Worm (Caenorhabditis elegans) whole organism, young adult: ENCODE measurements around the gene Y52E8A.1.
A peak's percentile ranks its signal among the peaks of the same experiment; 100 is the strongest.

ENCODE experiments used
- B0019.2 ChIP-seq: fragments of 200-800 bp; sonication (Bioruptor generic); conservative IDR thresholded peaks from 2 replicates; pipeline ENCODE4 v1.3.6; 2022; ENCODE audit warnings: missing genetic modification reagents, missing genetic modification characterization, missing compliant biosample characterization
- B0261.1 ChIP-seq: sonication (generic microtip); optimal IDR thresholded peaks from 2 replicates; lab custom pipeline; 2016; ENCODE audit warnings: mild to moderate bottlenecking, missing genetic modification characterization, moderate library complexity, missing compliant biosample characterization
- B0336.3 ChIP-seq: fragments of 200-800 bp; sonication (Bioruptor generic); IDR thresholded peaks from 2 replicates; pipeline ENCODE4 v1.3.6; 2022; ENCODE audit warnings: missing genetic modification characterization, missing compliant biosample characterization
- C17E4.6 ChIP-seq: fragments of 200-800 bp; sonication (Bioruptor generic); IDR thresholded peaks from 2 replicates; pipeline ENCODE4 v1.3.6; 2022; ENCODE audit warnings: missing genetic modification reagents, missing genetic modification characterization, missing compliant biosample characterization
- D2030.7 ChIP-seq: fragments of 200-800 bp; sonication (Bioruptor generic); IDR thresholded peaks from 2 replicates; pipeline ENCODE4 v1.3.6; 2022; ENCODE audit warnings: missing genetic modification reagents, missing genetic modification characterization, missing compliant biosample characterization
- F22D6.2 ChIP-seq: sonication (generic microtip); optimal IDR thresholded peaks from 2 replicates; lab custom pipeline; 2016; ENCODE audit warnings: mild to moderate bottlenecking, missing genetic modification characterization, missing compliant biosample characterization
- F55B11.4 ChIP-seq: sonication (generic microtip); optimal IDR thresholded peaks from 2 replicates; lab custom pipeline; 2016; ENCODE audit warnings: missing compliant biosample characterization, missing genetic modification characterization, borderline replicate concordance; ENCODE audit not compliant: insufficient read depth
- F57A8.1 ChIP-seq: fragments of 200-800 bp; sonication (Bioruptor generic); optimal IDR thresholded peaks from 2 replicates; lab custom pipeline; 2018; ENCODE audit warnings: mild to moderate bottlenecking, missing genetic modification characterization, moderate library complexity, missing compliant biosample characterization
- T07F8.4 ChIP-seq: sonication (generic microtip); optimal IDR thresholded peaks from 2 replicates; lab custom pipeline; 2016; ENCODE audit warnings: mild to moderate bottlenecking, missing genetic modification characterization, moderate library complexity, missing compliant biosample characterization
- Y53F4B.3 ChIP-seq: fragments of 200-800 bp; sonication (Bioruptor generic); IDR thresholded peaks from 2 replicates; pipeline ENCODE4 v1.3.6; 2022; ENCODE audit warnings: missing genetic modification reagents, missing genetic modification characterization, missing compliant biosample characterization
- Y95B8A.8 ChIP-seq: fragments of 200-800 bp; sonication (Bioruptor generic); IDR thresholded peaks from 2 replicates; pipeline ENCODE4 v1.3.6; 2022; ENCODE audit warnings: missing genetic modification reagents, missing genetic modification characterization, missing compliant biosample characterization
- aptf-2 ChIP-seq: fragments of 200-800 bp; sonication (Bioruptor generic); conservative IDR thresholded peaks from 2 replicates; pipeline ENCODE4 v1.3.6; 2022; ENCODE audit warnings: missing genetic modification reagents, missing genetic modification characterization, missing compliant biosample characterization
- aptf-3 ChIP-seq: fragments of 200-800 bp; sonication (Bioruptor generic); IDR thresholded peaks from 2 replicates; pipeline ENCODE4 v1.3.6; 2022; ENCODE audit warnings: missing genetic modification characterization, missing compliant biosample characterization
- athp-1 ChIP-seq: sonication (generic microtip); optimal IDR thresholded peaks from 2 replicates; lab custom pipeline; 2017; ENCODE audit warnings: mild to moderate bottlenecking, missing genetic modification characterization, missing compliant biosample characterization
- attf-5 ChIP-seq: fragments of 200-800 bp; sonication (Bioruptor generic); optimal IDR thresholded peaks from 2 replicates; lab custom pipeline; 2018; ENCODE audit warnings: mild to moderate bottlenecking, missing genetic modification characterization, missing compliant biosample characterization
- attf-6 ChIP-seq: fragments of 200-800 bp; sonication (Bioruptor generic); IDR thresholded peaks from 2 replicates; pipeline ENCODE4 v1.3.6; 2022; ENCODE audit warnings: missing genetic modification reagents, missing genetic modification characterization, missing compliant biosample characterization
- bed-1 ChIP-seq: fragments of 200-800 bp; sonication (Bioruptor generic); IDR thresholded peaks from 2 replicates; pipeline ENCODE4 v1.3.6; 2022; ENCODE audit warnings: missing genetic modification reagents, missing genetic modification characterization, missing compliant biosample characterization
- cebp-1 ChIP-seq, 2 experiments: fragments of 200-800 bp in 1 of 2; sonication (Bioruptor generic) in 1 of 2; sonication (generic microtip) in 1 of 2; IDR thresholded peaks in 1 of 2; optimal IDR thresholded peaks in 1 of 2; 2 replicates each; pipeline versions ENCODE4 v1.3.6 to Lab custom; 2017 to 2022; ENCODE audit warnings: missing compliant biosample characterization in 2 of 2, missing genetic modification characterization in 2 of 2, mild to moderate bottlenecking in 1 of 2, missing genetic modification reagents in 1 of 2, moderate library complexity in 1 of 2
- die-1 ChIP-seq: sonication (generic microtip); optimal IDR thresholded peaks from 2 replicates; lab custom pipeline; 2016; ENCODE audit warnings: missing genotype, mild to moderate bottlenecking, missing genetic modification characterization, missing compliant biosample characterization
- dpff-1 ChIP-seq: sonication (generic microtip); optimal IDR thresholded peaks from 2 replicates; lab custom pipeline; 2017; ENCODE audit warnings: mild to moderate bottlenecking, missing genetic modification characterization, missing compliant biosample characterization
- dpl-1 ChIP-seq: fragments of 150-350 bp; optimal IDR thresholded peaks from 2 replicates; lab custom pipeline; 2014; ENCODE audit warnings: missing biosample characterization, missing genetic modification reagents, missing genetic modification characterization
- egl-44 ChIP-seq: fragments of 200-800 bp; sonication (Bioruptor generic); IDR thresholded peaks from 2 replicates; pipeline ENCODE4 v1.3.6; 2022; ENCODE audit warnings: missing genetic modification reagents, missing genetic modification characterization, missing compliant biosample characterization
- fkh-3 ChIP-seq: sonication (generic microtip); optimal IDR thresholded peaks from 2 replicates; lab custom pipeline; 2016; ENCODE audit warnings: mild to moderate bottlenecking, missing genetic modification characterization, missing compliant biosample characterization
- hmg-1.2 ChIP-seq: fragments of 200-800 bp; sonication (Bioruptor generic); IDR thresholded peaks from 2 replicates; pipeline ENCODE4 v1.3.6; 2022; ENCODE audit warnings: missing genetic modification reagents, missing genetic modification characterization, missing compliant biosample characterization
- hmg-20 ChIP-seq: fragments of 200-800 bp; sonication (Bioruptor generic); IDR thresholded peaks from 2 replicates; pipeline ENCODE4 v1.3.6; 2022; ENCODE audit warnings: missing genetic modification reagents, missing genetic modification characterization, missing compliant biosample characterization
- lin-54 ChIP-seq: fragments of 200-800 bp; sonication (Bioruptor generic); optimal IDR thresholded peaks from 2 replicates; lab custom pipeline; 2018; ENCODE audit warnings: mild to moderate bottlenecking, missing genetic modification characterization, missing compliant biosample characterization
- lsy-27 ChIP-seq: sonication (generic microtip); optimal IDR thresholded peaks from 2 replicates; lab custom pipeline; 2017; ENCODE audit warnings: missing genetic modification characterization, mild to moderate bottlenecking, missing compliant biosample characterization, antibody characterized with exemption, missing genotype, borderline replicate concordance; ENCODE audit not compliant: insufficient read depth
- mcd-1 ChIP-seq: fragments of 200-800 bp; sonication (Bioruptor generic); IDR thresholded peaks from 2 replicates; pipeline ENCODE4 v1.3.6; 2022; ENCODE audit warnings: missing genetic modification reagents, missing genetic modification characterization, missing compliant biosample characterization
- nhr-179 ChIP-seq: sonication (generic microtip); optimal IDR thresholded peaks from 2 replicates; lab custom pipeline; 2016; ENCODE audit warnings: mild to moderate bottlenecking, missing genetic modification characterization, missing compliant biosample characterization
- nhr-27 ChIP-seq: fragments of 200-800 bp; sonication (Bioruptor generic); optimal IDR thresholded peaks from 2 replicates; lab custom pipeline; 2018; ENCODE audit warnings: mild to moderate bottlenecking, missing genetic modification characterization, moderate library complexity, missing compliant biosample characterization
- nhr-80 ChIP-seq: sonication (generic microtip); optimal IDR thresholded peaks from 2 replicates; lab custom pipeline; 2016; ENCODE audit warnings: missing genetic modification characterization, missing compliant biosample characterization
- pha-4 ChIP-seq: fragments of 150-350 bp; sonication (generic microtip); optimal IDR thresholded peaks from 2 replicates; lab custom pipeline; 2014; ENCODE audit warnings: missing biosample characterization, missing genetic modification reagents, missing genetic modification characterization
- rec-8 ChIP-seq, 2 experiments: sonication (generic microtip); optimal IDR thresholded peaks; 2 replicates each; lab custom pipeline; 2016; ENCODE audit warnings: mild to moderate bottlenecking in 2 of 2, missing genetic modification characterization in 2 of 2, missing genetic modification reagents in 2 of 2, missing genotype in 2 of 2, missing biosample characterization in 1 of 2, missing compliant biosample characterization in 1 of 2, moderate library complexity in 1 of 2
- repo-1 ChIP-seq: sonication (generic microtip); optimal IDR thresholded peaks from 2 replicates; lab custom pipeline; 2017; ENCODE audit warnings: mild to moderate bottlenecking, missing genetic modification characterization, missing compliant biosample characterization
- sdz-38 ChIP-seq: sonication (generic microtip); optimal IDR thresholded peaks from 2 replicates; lab custom pipeline; 2016; ENCODE audit warnings: missing genotype, missing genetic modification characterization, missing compliant biosample characterization
- snpc-1.3 ChIP-seq: sonication (generic microtip); optimal IDR thresholded peaks from 2 replicates; lab custom pipeline; 2017; ENCODE audit warnings: missing genetic modification characterization, mild to moderate bottlenecking, missing compliant biosample characterization, antibody characterized with exemption, moderate library complexity, missing genotype, missing genetic modification reagents; ENCODE audit not compliant: insufficient read depth
- snpc-3.4 ChIP-seq: sonication (generic microtip); optimal IDR thresholded peaks from 2 replicates; lab custom pipeline; 2017; ENCODE audit warnings: missing genetic modification characterization, mild to moderate bottlenecking, missing compliant biosample characterization, antibody characterized with exemption, moderate library complexity, missing genotype, missing genetic modification reagents
- sptf-2 ChIP-seq: fragments of 200-800 bp; sonication (Bioruptor generic); optimal IDR thresholded peaks from 2 replicates; lab custom pipeline; 2018; ENCODE audit warnings: mild to moderate bottlenecking, missing genetic modification characterization, missing compliant biosample characterization
- tbp1 ChIP-seq: fragments of 200-800 bp; sonication (Bioruptor generic); optimal IDR thresholded peaks from 2 replicates; lab custom pipeline; 2018; ENCODE audit warnings: mild to moderate bottlenecking, missing genetic modification characterization, missing compliant biosample characterization
- tlf-1 ChIP-seq: fragments of 200-800 bp; sonication (Bioruptor generic); optimal IDR thresholded peaks from 2 replicates; lab custom pipeline; 2018; ENCODE audit warnings: mild to moderate bottlenecking, missing genetic modification characterization, missing compliant biosample characterization
- unc-130 ChIP-seq: sonication (generic microtip); optimal IDR thresholded peaks from 2 replicates; lab custom pipeline; 2016; ENCODE audit warnings: missing genetic modification reagents, missing genetic modification characterization, missing compliant biosample characterization
- xnd-1 ChIP-seq: sonication (generic microtip); optimal IDR thresholded peaks from 2 replicates; lab custom pipeline; 2016; ENCODE audit warnings: missing genotype, missing genetic modification reagents, missing genetic modification characterization, missing compliant biosample characterization
- zfh-2 ChIP-seq: fragments of 200-800 bp; sonication (Bioruptor generic); conservative IDR thresholded peaks from 2 replicates; pipeline ENCODE4 v1.3.6; 2022; ENCODE audit warnings: missing genetic modification reagents, missing genetic modification characterization, missing compliant biosample characterization
- ztf-26 ChIP-seq: sonication (generic microtip); optimal IDR thresholded peaks from 2 replicates; lab custom pipeline; 2017; ENCODE audit warnings: missing genetic modification characterization, missing compliant biosample characterization
- ztf-6 ChIP-seq: fragments of 200-800 bp; sonication (Bioruptor generic); IDR thresholded peaks from 2 replicates; pipeline ENCODE4 v1.3.6; 2022; ENCODE audit warnings: missing genetic modification reagents, missing genetic modification characterization, missing compliant biosample characterization

The Y52E8A.1 gene

DNA sequence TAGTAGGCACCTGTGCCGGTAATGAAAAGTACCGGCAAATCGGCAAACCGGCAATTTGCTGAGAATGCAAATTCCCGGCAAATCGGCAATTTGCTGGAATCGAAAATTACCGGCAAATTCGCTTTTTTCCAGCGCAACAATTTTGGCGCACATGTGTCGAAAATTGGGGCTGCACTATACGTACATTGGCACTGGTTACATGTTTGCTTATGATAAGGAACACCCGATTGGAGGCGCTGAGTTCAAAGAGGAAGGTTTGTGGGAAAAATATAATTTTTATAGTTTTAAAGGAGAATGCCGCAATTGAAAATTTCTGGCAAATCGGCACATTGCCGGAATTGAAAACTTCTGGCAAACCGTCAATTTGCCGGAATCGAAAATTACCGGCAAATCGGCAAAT is 24.6 kb upstream of the Y52E8A.1 start:
- TF ChIP-seq nhr-80 (tag; lab: Kevin White, UChicago) = peak; percentile 35
- no peak for TF ChIP-seq snpc-3.4 (tag; lab: Kevin White, UChicago)
- 0 out of 2 replicates have a peak, but pooled peaks have one; percentile 41 for TF ChIP-seq Y95B8A.8 (GFP tag; lab: Robert Waterston, UW)

DNA sequence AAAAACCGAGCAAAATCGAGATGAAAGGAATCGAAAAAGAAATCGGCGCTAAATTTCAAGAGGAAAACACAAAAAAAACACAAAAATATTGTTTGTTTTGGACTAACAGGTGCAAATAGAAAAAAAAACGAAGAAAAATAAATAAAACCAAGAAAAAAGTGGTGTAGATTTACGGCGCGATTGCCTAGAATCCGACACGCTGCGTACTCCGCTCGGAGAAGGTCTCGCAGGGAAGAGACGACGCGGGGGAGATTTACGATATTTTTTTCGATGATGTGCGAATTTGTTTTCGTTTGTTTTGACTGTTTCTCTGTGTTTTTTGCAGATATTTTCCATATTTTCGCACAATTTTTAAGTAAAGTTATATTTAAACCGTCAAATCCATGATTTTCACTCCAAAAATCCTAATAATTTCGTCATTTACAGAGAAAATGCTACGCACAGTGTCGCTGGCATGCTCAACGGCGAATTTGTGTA is 22.6 kb upstream of the Y52E8A.1 start, which contains the start of gene sco-1:
Gene sco-1, plus strand, starts transcription at position 427 of the 477 bp plus-strand sequence.
- TF ChIP-seq D2030.7 (GFP tag; lab: Robert Waterston, UW) = peak; percentile 87
- TF ChIP-seq B0261.1 (tag; lab: Kevin White, UChicago) = peak; percentile 21
- TF ChIP-seq F55B11.4 (tag; lab: Kevin White, UChicago) = no peak
- TF ChIP-seq repo-1 (tag; lab: Kevin White, UChicago) = peak; percentile 39
- TF ChIP-seq B0019.2 (GFP tag; lab: Robert Waterston, UW) = peak; percentile 99
- TF ChIP-seq cebp-1 (GFP tag; IDR thresholded peaks at IDR 0.05; lab: Robert Waterston, UW) = peak; percentile 70
- peak; percentile 84 for TF ChIP-seq cebp-1 (tag; optimal IDR thresholded peaks at IDR 0.05; lab: Kevin White, UChicago)
- no peak for TF ChIP-seq dpff-1 (tag; lab: Kevin White, UChicago)
- TF ChIP-seq die-1 (tag; lab: Kevin White, UChicago) = no peak
- peak; percentile 86 for TF ChIP-seq aptf-2 (GFP tag; lab: Robert Waterston, UW)
- TF ChIP-seq aptf-3 (GFP tag; lab: Robert Waterston, UW) = no peak
- TF ChIP-seq F57A8.1 (GFP tag; lab: Kevin White, UChicago) = no peak
- TF ChIP-seq zfh-2 (GFP tag; lab: Robert Waterston, UW) = peak; percentile 61
- peak; percentile 24 for TF ChIP-seq F22D6.2 (tag; lab: Kevin White, UChicago)
- TF ChIP-seq attf-6 (GFP tag; lab: Robert Waterston, UW) = no peak
- peak; percentile 89 for TF ChIP-seq B0336.3 (GFP tag; lab: Robert Waterston, UW)
- TF ChIP-seq nhr-179 (tag; lab: Kevin White, UChicago) = no peak
- TF ChIP-seq rec-8 (tag; optimal IDR thresholded peaks at IDR 0.05; lab: Kevin White, UChicago) = peak in 1 of 2 experiments; percentile 61
- no peak for TF ChIP-seq sdz-38 (tag; lab: Kevin White, UChicago)
- TF ChIP-seq fkh-3 (tag; lab: Kevin White, UChicago) = no peak
- peak; percentile 71 for TF ChIP-seq tbp1
- peak; percentile 56; the same call in 1 of the 2 replicates for TF ChIP-seq egl-44 (GFP tag; lab: Robert Waterston, UW)
- TF ChIP-seq pha-4 (tag; lab: Kevin White, UChicago) = peak; percentile 96
- peak; percentile 68 for TF ChIP-seq hmg-1.2 (GFP tag; lab: Robert Waterston, UW)
- TF ChIP-seq snpc-1.3 = peak; percentile 78
- TF ChIP-seq athp-1 (tag; lab: Kevin White, UChicago) = peak; percentile 91
- peak; percentile 81 for TF ChIP-seq ztf-26
- peak; percentile 64 for TF ChIP-seq dpl-1 (GFP tag; lab: Kevin White, UChicago)
- peak; percentile 54 for TF ChIP-seq xnd-1 (tag; lab: Kevin White, UChicago)
- peak; percentile 80 for TF ChIP-seq lin-54 (GFP tag; lab: Kevin White, UChicago)
- TF ChIP-seq ztf-6 (GFP tag; lab: Robert Waterston, UW) = peak; percentile 90; the same call in 1 of the 2 replicates
- no peak for TF ChIP-seq nhr-27 (tag; lab: Kevin White, UChicago)
- peak; percentile 53 for TF ChIP-seq sptf-2 (GFP tag; lab: Kevin White, UChicago)
- no peak for TF ChIP-seq lsy-27 (tag; lab: Kevin White, UChicago)
- TF ChIP-seq attf-5 (GFP tag; lab: Kevin White, UChicago) = peak; percentile 89
- peak; percentile 81 for TF ChIP-seq tlf-1 (GFP tag; lab: Kevin White, UChicago)
- TF ChIP-seq Y53F4B.3 = peak; percentile 58; the same call in 1 of the 2 replicates
- 0 out of 2 replicates have a peak, but pooled peaks have one; percentile 58 for TF ChIP-seq C17E4.6 (GFP tag; lab: Robert Waterston, UW)
- TF ChIP-seq bed-1 = no peak
- TF ChIP-seq mcd-1 (GFP tag; lab: Robert Waterston, UW) = peak; percentile 91
- peak; percentile 87 for TF ChIP-seq hmg-20 (GFP tag; lab: Robert Waterston, UW)
- TF ChIP-seq unc-130 = peak; percentile 77
- TF ChIP-seq T07F8.4 (tag; lab: Kevin White, UChicago) = peak; percentile 5
